Worm (Caenorhabditis elegans) whole organism, L1 larva: Measurements from ENCODE around the gene ptr-18.
A peak's percentile ranks its signal among the peaks of the same experiment; 100 is the strongest.

Experiments used
- alr-1 ChIP-seq: fragments of 200-800 bp; sonication (Bioruptor generic); optimal IDR thresholded peaks from 2 replicates; lab custom pipeline; 2018; ENCODE audit warnings: borderline replicate concordance, mild to moderate bottlenecking, missing genetic modification characterization, missing compliant biosample characterization
- aly-2 ChIP-seq: fragments of 150-350 bp; optimal IDR thresholded peaks from 2 replicates; lab custom pipeline; 2014; ENCODE audit warnings: missing biosample characterization, missing genetic modification characterization
- ama-1 ChIP-seq: fragments of 150-350 bp; optimal IDR thresholded peaks from 2 replicates; lab custom pipeline; 2014
- blmp-1 ChIP-seq: fragments of 150-350 bp; optimal IDR thresholded peaks from 2 replicates; lab custom pipeline; 2014; ENCODE audit warnings: missing biosample characterization, missing genetic modification characterization
- ceh-63 ChIP-seq: fragments of 200-800 bp; sonication (Bioruptor generic); optimal IDR thresholded peaks from 2 replicates; lab custom pipeline; 2018; ENCODE audit warnings: mild to moderate bottlenecking, missing genetic modification characterization, missing compliant biosample characterization
- ceh-82 ChIP-seq, 3 experiments: fragments of 150-350 bp in 1 of 3; sonication (generic microtip) in 2 of 3; optimal IDR thresholded peaks; 2 replicates each; lab custom pipeline; 2014 to 2017; ENCODE audit warnings: missing biosample characterization in 3 of 3, missing genetic modification characterization in 3 of 3
- dsc-1 ChIP-seq: sonication (generic microtip); optimal IDR thresholded peaks from 2 replicates; lab custom pipeline; 2016; ENCODE audit warnings: mild to moderate bottlenecking, missing genetic modification characterization, missing compliant biosample characterization
- efl-1 ChIP-seq, 4 experiments: fragments of 150-350 bp; optimal IDR thresholded peaks in 3 of 4; peaks in 1 of 4; 1 replicate in 1 of 4; 2 replicates in 3 of 4; lab custom pipeline; 2014; ENCODE audit warnings: missing biosample characterization in 2 of 4, missing genetic modification characterization in 2 of 4, missing genetic modification reagents in 2 of 4
- egl-13 ChIP-seq: sonication (generic microtip); optimal IDR thresholded peaks from 2 replicates; lab custom pipeline; 2016; ENCODE audit warnings: missing genotype, missing genetic modification reagents, missing genetic modification characterization, missing compliant biosample characterization
- fkh-10 ChIP-seq: sonication (generic microtip); optimal IDR thresholded peaks from 2 replicates; lab custom pipeline; 2017; ENCODE audit warnings: missing biosample characterization, missing genetic modification reagents, missing genetic modification characterization
- grh-1 ChIP-seq: fragments of 200-800 bp; sonication (Bioruptor generic); IDR thresholded peaks from 2 replicates; pipeline ENCODE4 v1.3.6; 2022; ENCODE audit warnings: missing genetic modification reagents, missing genetic modification characterization, missing compliant biosample characterization
- hlh-4 ChIP-seq: sonication (generic microtip); optimal IDR thresholded peaks from 2 replicates; lab custom pipeline; 2016; ENCODE audit warnings: mild to moderate bottlenecking, missing genetic modification characterization, missing compliant biosample characterization
- lin-13 ChIP-seq: fragments of 150-350 bp; optimal IDR thresholded peaks from 2 replicates; lab custom pipeline; 2014; ENCODE audit warnings: missing biosample characterization, missing genetic modification reagents, missing genetic modification characterization
- lin-14 ChIP-seq: fragments of 200-800 bp; sonication (Bioruptor generic); optimal IDR thresholded peaks from 2 replicates; lab custom pipeline; 2018; ENCODE audit warnings: mild to moderate bottlenecking, missing genetic modification characterization, moderate library complexity, missing compliant biosample characterization
- lin-15B ChIP-seq: fragments of 150-350 bp; sonication (generic microtip); optimal IDR thresholded peaks from 3 replicates; lab custom pipeline; 2014; ENCODE audit warnings: missing biosample characterization, missing genetic modification characterization
- lir-3 ChIP-seq: sonication (generic microtip); optimal IDR thresholded peaks from 2 replicates; lab custom pipeline; 2016; ENCODE audit warnings: mild to moderate bottlenecking, missing genetic modification characterization, moderate library complexity, missing compliant biosample characterization; ENCODE audit not compliant: poor library complexity
- mdl-1 ChIP-seq, 2 experiments: fragments of 150-350 bp; optimal IDR thresholded peaks; 2 replicates each; lab custom pipeline; 2014 to 2017; ENCODE audit warnings: missing biosample characterization in 2 of 2, missing genetic modification characterization in 2 of 2, inconsistent platforms in 1 of 2
- mef-2 ChIP-seq: fragments of 150-350 bp; optimal IDR thresholded peaks from 2 replicates; lab custom pipeline; 2014; ENCODE audit warnings: missing biosample characterization, missing genetic modification characterization
- nhr-19 ChIP-seq: fragments of 200-800 bp; sonication (Bioruptor generic); conservative IDR thresholded peaks from 2 replicates; pipeline ENCODE4 v1.3.6; 2022; ENCODE audit warnings: missing genetic modification characterization, missing compliant biosample characterization
- nhr-71 ChIP-seq: sonication (generic microtip); optimal IDR thresholded peaks from 2 replicates; lab custom pipeline; 2016; ENCODE audit warnings: mild to moderate bottlenecking, missing genetic modification characterization, moderate library complexity, missing compliant biosample characterization
- nhr-76 ChIP-seq: sonication (generic microtip); optimal IDR thresholded peaks from 2 replicates; lab custom pipeline; 2017; ENCODE audit warnings: missing biosample characterization, missing genetic modification characterization
- nhr-85 ChIP-seq: sonication (generic microtip); peaks from one replicate; lab custom pipeline; 2016; ENCODE audit warnings: missing genetic modification characterization, inconsistent platforms, missing compliant biosample characterization
- nhr-90 ChIP-seq: sonication (generic microtip); optimal IDR thresholded peaks from 2 replicates; lab custom pipeline; 2016; ENCODE audit warnings: mild to moderate bottlenecking, missing genetic modification characterization, missing compliant biosample characterization; ENCODE audit not compliant: poor library complexity
- pag-3 ChIP-seq: sonication (generic microtip); optimal IDR thresholded peaks from 2 replicates; lab custom pipeline; 2017; ENCODE audit warnings: missing genetic modification characterization, mild to moderate bottlenecking, missing compliant biosample characterization, antibody characterized with exemption, borderline replicate concordance; ENCODE audit not compliant: insufficient read depth
- rnt-1 ChIP-seq: sonication (generic microtip); optimal IDR thresholded peaks from 2 replicates; lab custom pipeline; 2016; ENCODE audit warnings: mild to moderate bottlenecking, missing genetic modification characterization, moderate library complexity, missing compliant biosample characterization
- swsn-7 ChIP-seq: sonication (generic microtip); optimal IDR thresholded peaks from 2 replicates; lab custom pipeline; 2016; ENCODE audit warnings: missing genetic modification characterization, missing compliant biosample characterization
- unc-86 ChIP-seq: sonication (generic microtip); optimal IDR thresholded peaks from 2 replicates; lab custom pipeline; 2016; ENCODE audit warnings: missing genetic modification characterization, missing compliant biosample characterization
- ztf-11 ChIP-seq, 2 experiments: sonication (generic microtip); optimal IDR thresholded peaks; 2 replicates each; lab custom pipeline; 2016 to 2017; ENCODE audit warnings: missing genetic modification characterization in 2 of 2, missing biosample characterization in 1 of 2, missing compliant biosample characterization in 1 of 2
- ztf-4 ChIP-seq: fragments of 150-350 bp; optimal IDR thresholded peaks from 2 replicates; lab custom pipeline; 2014; ENCODE audit warnings: missing biosample characterization, missing genetic modification characterization

Gene ptr-18

ce11 chrII:12984709-12985108 lies 19.4 kb downstream of the ptr-18 start:
- no peak for TF ChIP-seq lin-13
- TF ChIP-seq mef-2 (tag; lab: Kevin White, UChicago), result no peak
- no peak for TF ChIP-seq lir-3
- no peak for TF ChIP-seq swsn-7 (tag; lab: Kevin White, UChicago)
- TF ChIP-seq ztf-11 (tag; optimal IDR thresholded peaks at IDR 0.05; lab: Kevin White, UChicago), result peak in 1 of 2 experiments; percentile 43

- no peak for TF ChIP-seq pag-3 (tag; lab: Kevin White, UChicago)
- TF ChIP-seq nhr-85 (tag; lab: Kevin White, UChicago), result peak; percentile 69
These were observed 20.5 kb downstream of the ptr-18 start for ce11 chrII:12985813-12986212.

ce11 chrII:12987799-12988198 lies 22.5 kb downstream of the ptr-18 start:
- TF ChIP-seq lin-14 (GFP tag; lab: Kevin White, UChicago), result no peak
- TF ChIP-seq fkh-10, result no peak
- no peak for TF ChIP-seq alr-1
- no peak for TF ChIP-seq nhr-76 (tag; lab: Kevin White, UChicago)
- TF ChIP-seq egl-13 (tag; lab: Kevin White, UChicago), result no peak
- TF ChIP-seq nhr-71 (tag; lab: Kevin White, UChicago), result no peak

- no peak for TF ChIP-seq pag-3 (tag; lab: Kevin White, UChicago)
- TF ChIP-seq grh-1 (GFP tag; lab: Robert Waterston, UW), result no peak
- no peak for TF ChIP-seq ztf-4 (tag; lab: Kevin White, UChicago)
- TF ChIP-seq ztf-11 (tag; optimal IDR thresholded peaks at IDR 0.05; lab: Kevin White, UChicago), result peak in 1 of 2 experiments; percentile 25
These were observed 24.8 kb downstream of the ptr-18 start for ce11 chrII:12990191-12990590.

ce11 chrII:12990964-12991593 lies 25.7 kb downstream of the ptr-18 start:
- TF ChIP-seq ztf-11 (tag; optimal IDR thresholded peaks at IDR 0.05; lab: Kevin White, UChicago) (peak in 1 of 2 experiments; percentile 68), aly-2 (tag; lab: Kevin White, UChicago) (no peak), hlh-4 (no peak), ama-1 (lab: Kevin White, UChicago) (no peak), unc-86 (tag; lab: Kevin White, UChicago) (peak; percentile 22), ztf-4 (tag; lab: Kevin White, UChicago) (no peak), dsc-1 (tag; lab: Kevin White, UChicago) (no peak), ceh-63 (no peak)
- TF ChIP-seq, all 84 proteins: peak for 2

ce11 chrII:12991594-12991993 lies 26.2 kb downstream of the ptr-18 start:
- no peak for TF ChIP-seq nhr-90 (tag; lab: Kevin White, UChicago)
- TF ChIP-seq efl-1 (optimal IDR thresholded peaks at IDR 0.05; lab: Kevin White, UChicago), result no peak
- peak in 1 of 2 experiments; percentile 49 for TF ChIP-seq efl-1 (GFP tag; optimal IDR thresholded peaks at IDR 0.05 in 1 of 2; lab: Kevin White, UChicago)
- no peak for TF ChIP-seq nhr-71 (tag; lab: Kevin White, UChicago)
- no peak for TF ChIP-seq grh-1 (GFP tag; lab: Robert Waterston, UW)
- no peak for TF ChIP-seq ceh-82 (tag; optimal IDR thresholded peaks at IDR 0.05; lab: Kevin White, UChicago)
- TF ChIP-seq nhr-85 (tag; lab: Kevin White, UChicago), result peak; percentile 90
- TF ChIP-seq rnt-1 (tag; lab: Kevin White, UChicago), result peak; percentile 22
- TF ChIP-seq blmp-1, result peak; percentile 31
- TF ChIP-seq mdl-1 (tag; optimal IDR thresholded peaks at IDR 0.05; lab: Kevin White, UChicago), result no peak
- no peak for TF ChIP-seq nhr-19 (GFP tag; lab: Robert Waterston, UW)
- TF ChIP-seq lin-15B, result no peak
- peak; percentile 62 for TF ChIP-seq lin-14 (GFP tag; lab: Kevin White, UChicago)
